Worm (Caenorhabditis elegans) whole organism, mixed stage, embryonic: ENCODE data around the gene ubc-21.

Source experiments
- M03D4.4 ChIP-seq: sonication (generic microtip); optimal IDR thresholded peaks from 2 replicates; lab custom pipeline; 2017; ENCODE audit warnings: mild to moderate bottlenecking, missing genetic modification characterization, missing compliant biosample characterization
- bed-3 ChIP-seq: fragments of 200-800 bp; sonication (Bioruptor generic); optimal IDR thresholded peaks from 3 replicates; lab custom pipeline; 2018; ENCODE audit warnings: mild to moderate bottlenecking, missing genetic modification characterization, moderate library complexity, missing compliant biosample characterization
- blmp-1 ChIP-seq: fragments of 150-350 bp; optimal IDR thresholded peaks from 2 replicates; lab custom pipeline; 2014; ENCODE audit warnings: missing biosample characterization, missing genetic modification characterization
- ceh-39 ChIP-seq: fragments of 150-350 bp; optimal IDR thresholded peaks from 2 replicates; lab custom pipeline; 2014; ENCODE audit warnings: missing biosample characterization, missing genetic modification characterization
- ceh-43 ChIP-seq: fragments of 200-800 bp; sonication (Bioruptor generic); optimal IDR thresholded peaks from 2 replicates; lab custom pipeline; 2018; ENCODE audit warnings: mild to moderate bottlenecking, missing genetic modification characterization, moderate library complexity, missing compliant biosample characterization
- ceh-83 ChIP-seq: fragments of 200-800 bp; sonication (Bioruptor generic); optimal IDR thresholded peaks from 2 replicates; lab custom pipeline; 2018; ENCODE audit warnings: mild to moderate bottlenecking, missing genetic modification characterization, missing compliant biosample characterization
- ces-1 ChIP-seq: fragments of 150-350 bp; optimal IDR thresholded peaks from 2 replicates; lab custom pipeline; 2014; ENCODE audit warnings: missing biosample characterization, missing genetic modification reagents, missing genetic modification characterization
- cnd-1 ChIP-seq: fragments of 200-800 bp; sonication (Bioruptor generic); optimal IDR thresholded peaks from 2 replicates; lab custom pipeline; 2018; ENCODE audit warnings: mild to moderate bottlenecking, missing genetic modification characterization, missing compliant biosample characterization
- drap-1 ChIP-seq: fragments of 200-800 bp; sonication (Bioruptor generic); optimal IDR thresholded peaks from 3 replicates; lab custom pipeline; 2018; ENCODE audit warnings: mild to moderate bottlenecking, missing genetic modification characterization, missing compliant biosample characterization
- elt-1 ChIP-seq: sonication (generic microtip); optimal IDR thresholded peaks from 2 replicates; lab custom pipeline; 2017; ENCODE audit warnings: missing genetic modification characterization, mild to moderate bottlenecking, missing compliant biosample characterization, antibody characterized with exemption, moderate library complexity, borderline replicate concordance; ENCODE audit not compliant: insufficient read depth
- flh-1 ChIP-seq: fragments of 200-800 bp; sonication (Bioruptor generic); optimal IDR thresholded peaks from 2 replicates; lab custom pipeline; 2018; ENCODE audit warnings: mild to moderate bottlenecking, missing genetic modification characterization, moderate library complexity, missing compliant biosample characterization
- ham-2 ChIP-seq: fragments of 200-800 bp; sonication (Bioruptor generic); optimal IDR thresholded peaks from 2 replicates; lab custom pipeline; 2018; ENCODE audit warnings: mild to moderate bottlenecking, missing genetic modification characterization, missing compliant biosample characterization
- lin-32 ChIP-seq: fragments of 200-800 bp; sonication (Bioruptor generic); optimal IDR thresholded peaks from 2 replicates; lab custom pipeline; 2018; ENCODE audit warnings: mild to moderate bottlenecking, missing genetic modification characterization, missing compliant biosample characterization
- lsy-2 ChIP-seq: fragments of 150-350 bp; optimal IDR thresholded peaks from 2 replicates; lab custom pipeline; 2014; ENCODE audit warnings: missing biosample characterization, missing genetic modification characterization
- mab-5 ChIP-seq: fragments of 150-350 bp; optimal IDR thresholded peaks from 2 replicates; lab custom pipeline; 2014; ENCODE audit warnings: missing biosample characterization, missing genetic modification characterization
- mep-1 ChIP-seq: fragments of 150-350 bp; optimal IDR thresholded peaks from 2 replicates; lab custom pipeline; 2017; ENCODE audit warnings: missing biosample characterization, missing genetic modification reagents, missing genetic modification characterization, inconsistent platforms
- mls-2 ChIP-seq: sonication (generic microtip); optimal IDR thresholded peaks from 2 replicates; lab custom pipeline; 2016; ENCODE audit warnings: mild to moderate bottlenecking, missing genetic modification characterization, moderate library complexity, missing compliant biosample characterization
- nhr-12 ChIP-seq: fragments of 150-350 bp; optimal IDR thresholded peaks from 2 replicates; lab custom pipeline; 2014; ENCODE audit warnings: missing biosample characterization, missing genetic modification characterization
- nhr-2 ChIP-seq: fragments of 150-350 bp; optimal IDR thresholded peaks from 2 replicates; lab custom pipeline; 2014; ENCODE audit warnings: missing biosample characterization, missing genetic modification characterization
- nhr-237 ChIP-seq: fragments of 150-350 bp; optimal IDR thresholded peaks from 2 replicates; lab custom pipeline; 2014; ENCODE audit warnings: missing biosample characterization, missing genetic modification characterization
- nhr-28 ChIP-seq: fragments of 150-350 bp; optimal IDR thresholded peaks from 2 replicates; lab custom pipeline; 2014; ENCODE audit warnings: missing biosample characterization, missing genetic modification characterization
- nhr-76 ChIP-seq: sonication (generic microtip); optimal IDR thresholded peaks from 2 replicates; lab custom pipeline; 2017; ENCODE audit warnings: missing biosample characterization, missing genetic modification characterization
- pha-4 ChIP-seq: fragments of 150-350 bp; optimal IDR thresholded peaks from 2 replicates; lab custom pipeline; 2018; ENCODE audit warnings: missing biosample characterization, missing genetic modification reagents, missing genetic modification characterization
- sem-2 ChIP-seq: fragments of 200-800 bp; sonication (Bioruptor generic); optimal IDR thresholded peaks from 2 replicates; lab custom pipeline; 2018; ENCODE audit warnings: mild to moderate bottlenecking, missing genetic modification characterization, missing compliant biosample characterization
- snpc-4 ChIP-seq: fragments of 150-350 bp; optimal IDR thresholded peaks from 2 replicates; lab custom pipeline; 2014; ENCODE audit warnings: missing biosample characterization, missing genetic modification characterization
- sptf-1 ChIP-seq: sonication (generic microtip); optimal IDR thresholded peaks from 2 replicates; lab custom pipeline; 2017; ENCODE audit warnings: mild to moderate bottlenecking, missing genetic modification characterization, moderate library complexity, missing compliant biosample characterization
- tbx-8 ChIP-seq: fragments of 200-800 bp; sonication (Bioruptor generic); optimal IDR thresholded peaks from 2 replicates; lab custom pipeline; 2018; ENCODE audit warnings: mild to moderate bottlenecking, missing genetic modification characterization, moderate library complexity, missing compliant biosample characterization
- unc-120 ChIP-seq: sonication (generic microtip); optimal IDR thresholded peaks from 2 replicates; lab custom pipeline; 2017; ENCODE audit warnings: missing genetic modification characterization, missing compliant biosample characterization; ENCODE audit not compliant: poor library complexity, severe bottlenecking
- unc-39 ChIP-seq: fragments of 150-350 bp; optimal IDR thresholded peaks from 2 replicates; lab custom pipeline; 2014; ENCODE audit warnings: missing biosample characterization, missing genetic modification characterization
- unc-62 ChIP-seq: fragments of 150-350 bp; optimal IDR thresholded peaks from 2 replicates; lab custom pipeline; 2014; ENCODE audit warnings: missing biosample characterization, missing genetic modification reagents, missing genetic modification characterization
- zip-8 ChIP-seq: fragments of 150-350 bp; optimal IDR thresholded peaks from 2 replicates; lab custom pipeline; 2014; ENCODE audit warnings: missing biosample characterization, missing genetic modification characterization
- ztf-11 ChIP-seq: fragments of 150-350 bp; optimal IDR thresholded peaks from 2 replicates; lab custom pipeline; 2014; ENCODE audit warnings: missing biosample characterization, missing genetic modification characterization

ubc-21 gene

ce11 chrX:8857904-8858612, 11.4 kb upstream of the ubc-21 start, which contains the start of gene C06E2.5:
C06E2.5 (minus strand) TSS chrX:8857954.
- TF ChIP-seq elt-1 (peak; percentile 96), lin-32 (GFP tag; lab: Kevin White, UChicago) (no peak), M03D4.4 (tag; lab: Kevin White, UChicago) (no peak)

ce11 chrX:8859538-8859937, 9.9 kb upstream of the ubc-21 start:
- TF ChIP-seq ceh-39 (tag; lab: Kevin White, UChicago), result no peak
- TF ChIP-seq lsy-2, result no peak
- no peak for TF ChIP-seq ztf-11 (tag; lab: Kevin White, UChicago)
- no peak for TF ChIP-seq nhr-76 (tag; lab: Kevin White, UChicago)
- no peak for TF ChIP-seq cnd-1 (tag; lab: Kevin White, UChicago)
- no peak for TF ChIP-seq unc-62 (GFP tag; lab: Kevin White, UChicago)
- no peak for TF ChIP-seq nhr-28
- no peak for TF ChIP-seq nhr-237 (tag; lab: Kevin White, UChicago)
- no peak for TF ChIP-seq ceh-43 (GFP tag; lab: Kevin White, UChicago)
- TF ChIP-seq bed-3, result no peak
- no peak for TF ChIP-seq snpc-4 (tag; lab: Kevin White, UChicago)
- no peak for TF ChIP-seq mls-2
- no peak for TF ChIP-seq nhr-12
- TF ChIP-seq zip-8 (tag; lab: Kevin White, UChicago), result no peak
- no peak for TF ChIP-seq M03D4.4 (tag; lab: Kevin White, UChicago)
- no peak for TF ChIP-seq nhr-2 (tag; lab: Kevin White, UChicago)
- no peak for TF ChIP-seq unc-120
- no peak for TF ChIP-seq pha-4 (tag; lab: Kevin White, UChicago)
- no peak for TF ChIP-seq elt-1
- TF ChIP-seq mep-1, result no peak

- TF ChIP-seq tbx-8 (GFP tag; lab: Kevin White, UChicago) (no peak), ces-1 (GFP tag; lab: Kevin White, UChicago) (no peak), ceh-43 (GFP tag; lab: Kevin White, UChicago) (no peak), flh-1 (GFP tag; lab: Kevin White, UChicago) (no peak), blmp-1 (tag; lab: Kevin White, UChicago) (no peak), mls-2 (no peak), unc-120 (no peak), elt-1 (no peak), ham-2 (no peak), drap-1 (GFP tag; lab: Kevin White, UChicago) (no peak), nhr-2 (tag; lab: Kevin White, UChicago) (no peak), zip-8 (tag; lab: Kevin White, UChicago) (no peak)
These were observed 8.5 kb upstream of the ubc-21 start, which contains the start of gene C06E2.9 for ce11 chrX:8860958-8861357. C06E2.9 (plus strand) TSS chrX:8861258.

- TF ChIP-seq nhr-2 (tag; lab: Kevin White, UChicago) (no peak), nhr-12 (no peak), mab-5 (no peak), ces-1 (GFP tag; lab: Kevin White, UChicago) (no peak), zip-8 (tag; lab: Kevin White, UChicago) (no peak), unc-62 (GFP tag; lab: Kevin White, UChicago) (no peak), cnd-1 (tag; lab: Kevin White, UChicago) (no peak), sem-2 (GFP tag; lab: Kevin White, UChicago) (no peak), unc-120 (no peak), nhr-237 (tag; lab: Kevin White, UChicago) (no peak), ceh-83 (GFP tag; lab: Kevin White, UChicago) (no peak), ham-2 (no peak), tbx-8 (GFP tag; lab: Kevin White, UChicago) (no peak), elt-1 (no peak), ceh-39 (tag; lab: Kevin White, UChicago) (no peak), bed-3 (no peak)
These were observed 2.9 kb upstream of the ubc-21 start, which contains the start of gene ins-9 for ce11 chrX:8866563-8866962. ins-9 (minus strand) TSS chrX:8866663.

- TF ChIP-seq ces-1 (GFP tag; lab: Kevin White, UChicago), result no peak
- no peak for TF ChIP-seq tbx-8 (GFP tag; lab: Kevin White, UChicago)
- no peak for TF ChIP-seq unc-39 (tag; lab: Kevin White, UChicago)
- no peak for TF ChIP-seq ceh-43 (GFP tag; lab: Kevin White, UChicago)
- no peak for TF ChIP-seq flh-1 (GFP tag; lab: Kevin White, UChicago)
- no peak for TF ChIP-seq nhr-28
- no peak for TF ChIP-seq elt-1
- TF ChIP-seq ham-2, result no peak
- TF ChIP-seq ceh-83 (GFP tag; lab: Kevin White, UChicago), result no peak
- no peak for TF ChIP-seq drap-1 (GFP tag; lab: Kevin White, UChicago)
- TF ChIP-seq mep-1, result no peak
- no peak for TF ChIP-seq sptf-1
These were observed 5.3 kb downstream of the ubc-21 start, which contains the start of gene C06E2.1 for ce11 chrX:8874748-8875147. C06E2.1 (minus strand) TSS chrX:8874848.
